Worm (Caenorhabditis elegans) whole organism, L3 larva: ENCODE measurements around the gene H39E20.1.

Source experiments
- aly-2 ChIP-seq: fragments of 150-350 bp; optimal IDR thresholded peaks from 2 replicates; lab custom pipeline; 2014; ENCODE audit warnings: missing biosample characterization, missing genetic modification characterization
- ceh-16 ChIP-seq: sonication (generic microtip); optimal IDR thresholded peaks from 2 replicates; lab custom pipeline; 2017; ENCODE audit warnings: missing biosample characterization, missing genetic modification characterization
- ceh-28 ChIP-seq: fragments of 150-350 bp; optimal IDR thresholded peaks from 2 replicates; lab custom pipeline; 2014; ENCODE audit warnings: missing biosample characterization, missing genetic modification reagents, missing genetic modification characterization
- ceh-9 ChIP-seq: sonication (generic microtip); optimal IDR thresholded peaks from 2 replicates; lab custom pipeline; 2018; ENCODE audit warnings: missing biosample characterization, missing genetic modification characterization
- daf-12 ChIP-seq: fragments of 150-350 bp; optimal IDR thresholded peaks from 2 replicates; lab custom pipeline; 2014; ENCODE audit warnings: missing biosample characterization, missing genetic modification reagents, missing genetic modification characterization
- fkh-10 ChIP-seq: sonication (generic microtip); optimal IDR thresholded peaks from 2 replicates; lab custom pipeline; 2017; ENCODE audit warnings: missing biosample characterization, missing genetic modification reagents, missing genetic modification characterization
- lsy-12 ChIP-seq: sonication (generic microtip); optimal IDR thresholded peaks from 2 replicates; lab custom pipeline; 2016; ENCODE audit warnings: mild to moderate bottlenecking, missing genetic modification characterization, missing compliant biosample characterization
- nhr-23 ChIP-seq: fragments of 150-350 bp; optimal IDR thresholded peaks from 2 replicates; lab custom pipeline; 2014; ENCODE audit warnings: missing biosample characterization, missing genetic modification reagents, missing genetic modification characterization
- nhr-28 ChIP-seq: fragments of 150-350 bp; optimal IDR thresholded peaks from 2 replicates; lab custom pipeline; 2014; ENCODE audit warnings: missing biosample characterization, missing genetic modification characterization
- pqm-1 ChIP-seq: fragments of 150-350 bp; optimal IDR thresholded peaks from 2 replicates; lab custom pipeline; 2017; ENCODE audit warnings: missing biosample characterization, missing genetic modification characterization, inconsistent platforms
- tbx-2 ChIP-seq: sonication (generic microtip); optimal IDR thresholded peaks from 2 replicates; lab custom pipeline; 2016; ENCODE audit warnings: mild to moderate bottlenecking, missing genetic modification characterization, missing compliant biosample characterization
- unc-62 ChIP-seq: fragments of 150-350 bp; sonication (generic microtip); optimal IDR thresholded peaks from 4 replicates; lab custom pipeline; 2014; ENCODE audit warnings: missing biosample characterization, missing genetic modification reagents, missing genetic modification characterization

ce11 chrX:1395793-1396192 is 1.6 kb downstream of the H39E20.1 start:
- no peak for TF ChIP-seq tbx-2
- TF ChIP-seq ceh-28 (tag; lab: Kevin White, UChicago): no peak
- TF ChIP-seq nhr-28 (tag; lab: Kevin White, UChicago): no peak
- TF ChIP-seq lsy-12 (tag; lab: Kevin White, UChicago): no peak
- TF ChIP-seq daf-12 (tag; lab: Kevin White, UChicago): no peak
- TF ChIP-seq fkh-10: no peak
- TF ChIP-seq pqm-1 (tag; lab: Kevin White, UChicago): peak; percentile 72
- no peak for TF ChIP-seq ceh-9
- peak; percentile 18 for TF ChIP-seq nhr-23 (tag; lab: Kevin White, UChicago)
- no peak for TF ChIP-seq aly-2 (tag; lab: Kevin White, UChicago)
- TF ChIP-seq unc-62: no peak
- no peak for TF ChIP-seq ceh-16 (tag; lab: Kevin White, UChicago)
